Fruit fly (Drosophila melanogaster) whole organism, prepupa: ENCODE data around the gene CG15641.

ENCODE experiments used
- Blimp-1 ChIP-seq: fragments of 200-800 bp; sonication (Bioruptor generic); optimal IDR thresholded peaks from 3 replicates; lab custom pipeline; 2017; ENCODE audit warnings: missing biosample characterization, missing genetic modification characterization, mild to moderate bottlenecking, moderate library complexity, missing genetic modification reagents
- CG11762 ChIP-seq: fragments of 200-800 bp; sonication (Bioruptor generic); optimal IDR thresholded peaks from 3 replicates; lab custom pipeline; 2016; ENCODE audit warnings: missing biosample characterization, missing genetic modification characterization; ENCODE audit not compliant: insufficient read depth
- Lpt ChIP-seq: fragments of 200-800 bp; sonication (Bioruptor generic); optimal IDR thresholded peaks from 3 replicates; lab custom pipeline; 2016; ENCODE audit warnings: missing biosample characterization, missing genetic modification characterization
- Smox ChIP-seq: fragments of 200-800 bp; sonication (Bioruptor generic); optimal IDR thresholded peaks from 3 replicates; lab custom pipeline; 2016; ENCODE audit warnings: missing biosample characterization, missing genetic modification characterization
- Sox102F ChIP-seq: fragments of 200-800 bp; sonication (Bioruptor generic); optimal IDR thresholded peaks from 2 replicates; lab custom pipeline; 2016; ENCODE audit warnings: missing biosample characterization, mild to moderate bottlenecking, missing genetic modification characterization
- dac ChIP-seq: fragments of 200-800 bp; sonication (Bioruptor generic); optimal IDR thresholded peaks from 2 replicates; lab custom pipeline; 2017; ENCODE audit warnings: missing biosample characterization, mild to moderate bottlenecking, missing genetic modification characterization

dm6 chrX:15475367-15475789 lies 7.7 kb downstream of the CG15641 start, which contains the start of gene mh:
- TF ChIP-seq Lpt (GFP tag; lab: Kevin White, UChicago) (no peak), CG11762 (GFP tag; lab: Kevin White, UChicago) (no peak), Blimp-1 (GFP tag; lab: Kevin White, UChicago) (no peak), Smox (GFP tag; lab: Kevin White, UChicago) (no peak), Sox102F (no peak), dac (GFP tag; lab: Kevin White, UChicago) (no peak)
